Worm (Caenorhabditis elegans): ENCODE measurements around the gene srx-12.

The srx-12 gene

ce11 chrIV:1012447-1012846 lies 33.3 kb upstream of the srx-12 start, which contains the start of gene rbm-39:
Gene rbm-39 (plus strand): TSS chrIV:1012624.
- TF ChIP-seq lsy-2 (tag; optimal IDR thresholded peaks at IDR 0.05), result peak; percentile 91 to 93
- peak; percentile 64 for TF ChIP-seq nhr-77 (tag; optimal IDR thresholded peaks at IDR 0.05)
- TF ChIP-seq ceh-8 (GFP tag; optimal IDR thresholded peaks at IDR 0.05), result peak; percentile 79
- peak; percentile 71 for TF ChIP-seq nhr-237 (tag; optimal IDR thresholded peaks at IDR 0.05)
- TF ChIP-seq lin-13 (GFP tag; optimal IDR thresholded peaks at IDR 0.05), result peak; percentile 90
- peak; percentile 88 for TF ChIP-seq swsn-7 (tag; optimal IDR thresholded peaks at IDR 0.05)
- peak; percentile 14 for TF ChIP-seq snpc-4 (tag; optimal IDR thresholded peaks at IDR 0.05)
- peak; percentile 72 for TF ChIP-seq zip-4 (GFP tag; optimal IDR thresholded peaks at IDR 0.05)
- peak; percentile 71 for TF ChIP-seq pax-3 (tag; optimal IDR thresholded peaks at IDR 0.05)
- TF ChIP-seq ceh-90 (tag; optimal IDR thresholded peaks at IDR 0.05), result no peak
- peak in 1 of 2 experiments; percentile 34 for TF ChIP-seq ztf-11 (tag; optimal IDR thresholded peaks at IDR 0.05)
- TF ChIP-seq jun-1 (tag; optimal IDR thresholded peaks at IDR 0.05), result peak; percentile 81
- no peak for TF ChIP-seq ces-1 (GFP tag; optimal IDR thresholded peaks at IDR 0.05)
- peak; percentile 88 for TF ChIP-seq lin-14 (GFP tag; optimal IDR thresholded peaks at IDR 0.05)
- peak; percentile 95 for TF ChIP-seq isw-1 (GFP tag; IDR thresholded peaks at IDR 0.05)
- TF ChIP-seq snu-23 (GFP tag; optimal IDR thresholded peaks at IDR 0.05), result peak; percentile 93
- TF ChIP-seq lin-15B (tag; optimal IDR thresholded peaks at IDR 0.05), result peak; percentile 86
- TF ChIP-seq tbx-2 (tag; optimal IDR thresholded peaks at IDR 0.05), result peak; percentile 86
- peak; percentile 82 for TF ChIP-seq fkh-10 (GFP tag; optimal IDR thresholded peaks at IDR 0.05)
- TF ChIP-seq lin-39 (tag; optimal IDR thresholded peaks at IDR 0.05), result peak; percentile 34
- no peak for TF ChIP-seq ets-5 (GFP tag; IDR thresholded peaks at IDR 0.05)
- no peak for TF ChIP-seq nhr-11 (tag; optimal IDR thresholded peaks at IDR 0.05)
- TF ChIP-seq unc-62 (GFP tag; optimal IDR thresholded peaks at IDR 0.05), result no peak
- no peak for TF ChIP-seq elt-2 (tag; optimal IDR thresholded peaks at IDR 0.05)
- peak; percentile 78 for TF ChIP-seq rnt-1 (tag; optimal IDR thresholded peaks at IDR 0.05)
- TF ChIP-seq nhr-20 (tag; optimal IDR thresholded peaks at IDR 0.05), result peak; percentile 83
- TF ChIP-seq efl-3 (GFP tag; optimal IDR thresholded peaks at IDR 0.05), result no peak
- no peak for TF ChIP-seq alr-1 (tag; optimal IDR thresholded peaks at IDR 0.05; ENCODE audit: borderline replicate concordance)
- TF ChIP-seq sox-4 (tag; optimal IDR thresholded peaks at IDR 0.05), result peak; percentile 29
- TF ChIP-seq mep-1 (tag; optimal IDR thresholded peaks at IDR 0.05), result peak; percentile 91
- peak; percentile 66 for TF ChIP-seq grh-1 (GFP tag; IDR thresholded peaks at IDR 0.05)
- peak; percentile 69 for TF ChIP-seq nhr-90 (tag; optimal IDR thresholded peaks at IDR 0.05; ENCODE audit: poor library complexity)
- TF ChIP-seq Y116A8C.19 (tag; optimal IDR thresholded peaks at IDR 0.05; ENCODE audit: borderline replicate concordance), result no peak
- TF ChIP-seq egl-13 (tag; optimal IDR thresholded peaks at IDR 0.05), result peak; percentile 8
- TF ChIP-seq pqm-1 (tag; optimal IDR thresholded peaks at IDR 0.05), result no peak
- peak; percentile 80 for TF ChIP-seq dsc-1 (tag; optimal IDR thresholded peaks at IDR 0.05)
- TF ChIP-seq ceh-82 (tag; optimal IDR thresholded peaks at IDR 0.05), result peak; percentile 88 to 96 (median 91)
- peak; percentile 57 for TF ChIP-seq ama-1 (optimal IDR thresholded peaks at IDR 0.05)
- no peak for TF ChIP-seq nhr-76 (tag; optimal IDR thresholded peaks at IDR 0.05)
- TF ChIP-seq irx-1 (tag; optimal IDR thresholded peaks at IDR 0.05), result peak; percentile 64
- TF ChIP-seq nhr-71 (tag; optimal IDR thresholded peaks at IDR 0.05), result peak; percentile 93
- TF ChIP-seq F16B12.6 (tag; optimal IDR thresholded peaks at IDR 0.05), result peak; percentile 75
- TF ChIP-seq lin-35 (GFP tag; optimal IDR thresholded peaks at IDR 0.05), result peak; percentile 88 to 90
- peak; percentile 49 for TF ChIP-seq hpl-2 (GFP tag; optimal IDR thresholded peaks at IDR 0.05)
- no peak for TF ChIP-seq nhr-84 (tag; optimal IDR thresholded peaks at IDR 0.05)
- TF ChIP-seq ceh-88 (GFP tag; IDR thresholded peaks at IDR 0.05), result peak; percentile 40; the same call in 1 of the 2 replicates
- TF ChIP-seq aly-2 (tag; optimal IDR thresholded peaks at IDR 0.05), result no peak
- 0 out of 2 replicates have a peak, but pooled peaks have one; percentile 49 for TF ChIP-seq mab-9 (GFP tag; IDR thresholded peaks at IDR 0.05)
- TF ChIP-seq lir-3 (tag; optimal IDR thresholded peaks at IDR 0.05; ENCODE audit: poor library complexity), result no peak
- peak; percentile 83 for TF ChIP-seq nhr-19 (GFP tag; conservative IDR thresholded peaks at IDR 0.05)
- no peak for TF ChIP-seq fkh-4 (tag; optimal IDR thresholded peaks at IDR 0.05; ENCODE audit: borderline replicate concordance)
- TF ChIP-seq elt-3 (tag; optimal IDR thresholded peaks at IDR 0.05), result peak in 2 of 6 experiments; percentile 57 to 88
- TF ChIP-seq skn-1 (tag; optimal IDR thresholded peaks at IDR 0.05), result peak; percentile 88
